Fruit fly (Drosophila melanogaster) Kc167 (cell line): ENCODE data around the gene UQCR-6.4L.

Experiments used
- Sin3A ChIP-seq: fragments of >200 bp; optimal IDR thresholded peaks from 2 replicates; lab custom pipeline; 2018; ENCODE audit warnings: missing external identifiers
- insv ChIP-seq: fragments of >200 bp; optimal IDR thresholded peaks from 3 replicates; lab custom pipeline; 2018; ENCODE audit warnings: missing external identifiers
- psq ChIP-seq: fragments of >200 bp; optimal IDR thresholded peaks from 2 replicates; lab custom pipeline; 2017; ENCODE audit warnings: missing external identifiers

DNA sequence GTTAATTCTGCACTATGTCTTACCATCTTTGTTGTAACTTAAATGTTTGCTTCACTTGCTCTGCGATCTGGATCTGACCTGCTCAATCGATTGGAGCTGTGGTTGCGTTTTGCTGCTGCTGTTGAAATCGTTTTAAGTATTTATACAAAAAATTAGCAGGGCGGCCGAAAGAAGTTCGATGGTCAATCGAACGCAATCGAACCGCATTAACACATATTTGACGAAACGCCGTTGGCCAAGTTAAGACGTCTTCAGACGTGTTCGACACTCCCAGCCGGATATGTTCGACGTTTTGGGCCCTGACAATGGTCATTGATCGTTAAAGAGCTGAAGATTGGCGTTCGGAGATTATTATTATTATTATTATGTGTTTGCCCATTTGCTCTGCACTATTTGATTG lies 21.0 kb upstream of the UQCR-6.4L start, which contains the start of gene CG13033:
- TF ChIP-seq psq (lab: Kevin White, UChicago) (no peak), Sin3A (lab: Kevin White, UChicago) (no peak), insv (lab: Kevin White, UChicago) (no peak)
